Fruit fly (Drosophila melanogaster) whole organism, embryonic: ENCODE results near the gene Polr3E.

Experiments used
- BtbVII ChIP-seq: fragments of 200-800 bp; sonication (Bioruptor generic); optimal IDR thresholded peaks from 3 replicates; lab custom pipeline; 2017; ENCODE audit warnings: missing biosample characterization, mild to moderate bottlenecking, missing genetic modification characterization
- CG11085 ChIP-seq: fragments of 200-800 bp; sonication (Bioruptor generic); IDR thresholded peaks from 2 replicates; pipeline ENCODE4 v1.3.6; 2022; ENCODE audit warnings: missing biosample characterization, missing genetic modification characterization
- CG11247 ChIP-seq: fragments of 200-800 bp; sonication (Bioruptor generic); IDR thresholded peaks from 2 replicates; pipeline ENCODE4 v1.3.6; 2022; ENCODE audit warnings: missing biosample characterization, missing genetic modification characterization
- CG12744 ChIP-seq: fragments of 200-800 bp; sonication (Bioruptor generic); optimal IDR thresholded peaks from 2 replicates; lab custom pipeline; 2016; ENCODE audit warnings: missing biosample characterization, missing genetic modification characterization
- CG13296 ChIP-seq: fragments of 200-800 bp; sonication (Bioruptor generic); optimal IDR thresholded peaks from 3 replicates; lab custom pipeline; 2018; ENCODE audit warnings: missing biosample characterization, mild to moderate bottlenecking, missing genetic modification characterization
- CG13775 ChIP-seq: fragments of 200-800 bp; sonication (Bioruptor generic); optimal IDR thresholded peaks from 3 replicates; lab custom pipeline; 2017; ENCODE audit warnings: missing biosample characterization, mild to moderate bottlenecking, missing genetic modification characterization
- CG14965 ChIP-seq: fragments of 200-800 bp; sonication (Bioruptor generic); optimal IDR thresholded peaks from 2 replicates; lab custom pipeline; 2016; ENCODE audit warnings: missing biosample characterization, missing genetic modification characterization, borderline replicate concordance
- CG15514 ChIP-seq: fragments of 200-800 bp; sonication (Bioruptor generic); optimal IDR thresholded peaks from 3 replicates; lab custom pipeline; 2017; ENCODE audit warnings: missing biosample characterization, missing genetic modification characterization, mild to moderate bottlenecking, moderate library complexity, missing genetic modification reagents
- CG17328 ChIP-seq: fragments of 200-800 bp; sonication (Bioruptor generic); IDR thresholded peaks from 2 replicates; pipeline ENCODE4 v1.3.6; 2022; ENCODE audit warnings: missing biosample characterization, missing genetic modification characterization
- CG17802 ChIP-seq: fragments of 200-800 bp; sonication (Bioruptor generic); optimal IDR thresholded peaks from 2 replicates; lab custom pipeline; 2018; ENCODE audit warnings: missing biosample characterization, mild to moderate bottlenecking, missing genetic modification characterization, moderate library complexity
- CG18011 ChIP-seq: fragments of 200-800 bp; sonication (Bioruptor generic); optimal IDR thresholded peaks from 2 replicates; lab custom pipeline; 2017; ENCODE audit warnings: missing biosample characterization, missing genetic modification characterization, mild to moderate bottlenecking, moderate library complexity, missing genotype
- CG30020 ChIP-seq: fragments of 200-800 bp; optimal IDR thresholded peaks from 2 replicates; lab custom pipeline; 2019; ENCODE audit warnings: missing biosample characterization, mild to moderate bottlenecking, missing genetic modification characterization, moderate library complexity
- CG31365 ChIP-seq: fragments of 200-800 bp; sonication (Bioruptor generic); optimal IDR thresholded peaks from 2 replicates; lab custom pipeline; 2018; ENCODE audit warnings: missing biosample characterization, mild to moderate bottlenecking, missing genetic modification characterization
- CG33213 ChIP-seq: fragments of 200-800 bp; sonication (Bioruptor generic); optimal IDR thresholded peaks from 3 replicates; lab custom pipeline; 2016; ENCODE audit warnings: missing biosample characterization, missing genetic modification characterization
- CG34376 ChIP-seq: fragments of 200-800 bp; sonication (Bioruptor generic); optimal IDR thresholded peaks from 2 replicates; lab custom pipeline; 2018; ENCODE audit warnings: missing biosample characterization, mild to moderate bottlenecking, missing genetic modification characterization
- CG6654 ChIP-seq: fragments of 200-800 bp; sonication (Bioruptor generic); optimal IDR thresholded peaks from 2 replicates; lab custom pipeline; 2017; ENCODE audit warnings: missing biosample characterization, mild to moderate bottlenecking, missing genetic modification characterization
- CG6689 ChIP-seq: fragments of 200-800 bp; sonication (Bioruptor generic); IDR thresholded peaks from 2 replicates; pipeline ENCODE4 v1.3.6; 2022; ENCODE audit warnings: missing biosample characterization, missing genetic modification characterization
- CG9437 ChIP-seq: fragments of 200-800 bp; sonication (Bioruptor generic); optimal IDR thresholded peaks from 2 replicates; lab custom pipeline; 2018; ENCODE audit warnings: missing biosample characterization, mild to moderate bottlenecking, missing genetic modification characterization
- CG9727 ChIP-seq: fragments of 200-800 bp; sonication (Bioruptor generic); optimal IDR thresholded peaks from 3 replicates; lab custom pipeline; 2017; ENCODE audit warnings: missing biosample characterization, mild to moderate bottlenecking, missing genetic modification characterization
- CrebB ChIP-seq: fragments of 200-800 bp; sonication (Bioruptor generic); optimal IDR thresholded peaks from 3 replicates; lab custom pipeline; 2018; ENCODE audit warnings: missing biosample characterization, mild to moderate bottlenecking, missing genetic modification characterization
- Dad ChIP-seq: fragments of 200-800 bp; sonication (Bioruptor generic); optimal IDR thresholded peaks from 3 replicates; lab custom pipeline; 2016; ENCODE audit warnings: missing biosample characterization, missing genetic modification characterization
- Doc2 ChIP-seq: fragments of 200-800 bp; sonication (Bioruptor generic); IDR thresholded peaks from 2 replicates; pipeline ENCODE4 v1.3.6; 2022; ENCODE audit warnings: missing biosample characterization, missing genetic modification characterization
- Eip74EF ChIP-seq, 2 experiments: fragments of 200-800 bp in 1 of 2; fragments of >200 bp in 1 of 2; sonication (Bioruptor generic) in 1 of 2; optimal IDR thresholded peaks; 2 replicates each; lab custom pipeline; 2017 to 2019; ENCODE audit warnings: missing biosample characterization in 2 of 2, missing genetic modification characterization in 2 of 2, mild to moderate bottlenecking in 1 of 2, moderate library complexity in 1 of 2
- HLHmδ ChIP-seq: fragments of 200-800 bp; sonication (Bioruptor generic); optimal IDR thresholded peaks from 2 replicates; lab custom pipeline; 2018; ENCODE audit warnings: missing biosample characterization, mild to moderate bottlenecking, missing genetic modification characterization, moderate library complexity
- Hand ChIP-seq: fragments of 200-800 bp; sonication (Bioruptor generic); optimal IDR thresholded peaks from 2 replicates; lab custom pipeline; 2017; ENCODE audit warnings: mild to moderate bottlenecking, missing biosample characterization, missing genetic modification reagents, missing genetic modification characterization
- Hsf ChIP-seq: fragments of 200-800 bp; sonication (Bioruptor generic); optimal IDR thresholded peaks from 3 replicates; lab custom pipeline; 2016; ENCODE audit warnings: missing biosample characterization, missing genetic modification characterization
- MBD-R2 ChIP-seq: fragments of 200-800 bp; sonication (Bioruptor generic); IDR thresholded peaks from 2 replicates; pipeline ENCODE4 v1.3.6; 2022; ENCODE audit warnings: missing biosample characterization, missing genetic modification characterization
- Nf-YA ChIP-seq: fragments of 200-800 bp; sonication (Bioruptor generic); IDR thresholded peaks from 2 replicates; pipeline ENCODE4 v1.3.6; 2022; ENCODE audit warnings: missing biosample characterization, missing genetic modification characterization
- PHDP ChIP-seq: fragments of 200-800 bp; sonication (Bioruptor generic); optimal IDR thresholded peaks from 3 replicates; lab custom pipeline; 2018; ENCODE audit warnings: missing biosample characterization, mild to moderate bottlenecking, missing genetic modification characterization, moderate library complexity
- Poxn ChIP-seq: fragments of 200-800 bp; sonication (Bioruptor generic); IDR thresholded peaks from 2 replicates; pipeline ENCODE4 v1.3.6; 2022; ENCODE audit warnings: missing biosample characterization, missing genetic modification characterization
- Scr ChIP-seq: fragments of 200-800 bp; sonication (Bioruptor generic); IDR thresholded peaks from 2 replicates; pipeline ENCODE4 v1.3.6; 2022; ENCODE audit warnings: missing biosample characterization, missing genetic modification characterization; ENCODE audit not compliant: partially characterized antibody
- Ssrp ChIP-seq: fragments of 200-800 bp; sonication (Bioruptor generic); optimal IDR thresholded peaks from 2 replicates; lab custom pipeline; 2018; ENCODE audit warnings: missing biosample characterization, mild to moderate bottlenecking, missing genetic modification characterization, moderate library complexity
- Usf ChIP-seq: fragments of 200-800 bp; sonication (Bioruptor generic); optimal IDR thresholded peaks from 2 replicates; lab custom pipeline; 2017; ENCODE audit warnings: missing genotype, missing biosample characterization, missing genetic modification characterization
- ara ChIP-seq: fragments of 200-800 bp; sonication (Bioruptor generic); IDR thresholded peaks from 2 replicates; pipeline ENCODE4 v1.3.6; 2022; ENCODE audit warnings: missing biosample characterization, missing genetic modification characterization
- bigmax ChIP-seq: fragments of 200-800 bp; sonication (Bioruptor generic); optimal IDR thresholded peaks from 2 replicates; lab custom pipeline; 2018; ENCODE audit warnings: missing biosample characterization, mild to moderate bottlenecking, missing genetic modification characterization
- cg ChIP-seq: fragments of 200-800 bp; sonication (Bioruptor generic); optimal IDR thresholded peaks from 3 replicates; lab custom pipeline; 2019; ENCODE audit warnings: missing biosample characterization, mild to moderate bottlenecking, missing genetic modification characterization, moderate library complexity
- danr ChIP-seq: fragments of 200-800 bp; sonication (Bioruptor generic); IDR thresholded peaks from 2 replicates; pipeline ENCODE4 v1.3.6; 2022; ENCODE audit warnings: missing biosample characterization, missing genetic modification characterization
- dmrt11E ChIP-seq: fragments of 200-800 bp; sonication (Bioruptor generic); optimal IDR thresholded peaks from 3 replicates; lab custom pipeline; 2018; ENCODE audit warnings: missing biosample characterization, mild to moderate bottlenecking, missing genetic modification characterization, moderate library complexity
- fd3F ChIP-seq: fragments of 200-800 bp; sonication (Bioruptor generic); optimal IDR thresholded peaks from 2 replicates; lab custom pipeline; 2018; ENCODE audit warnings: missing biosample characterization, mild to moderate bottlenecking, missing genetic modification characterization, moderate library complexity
- her ChIP-seq: fragments of 200-800 bp; sonication (Bioruptor generic); optimal IDR thresholded peaks from 2 replicates; lab custom pipeline; 2016; ENCODE audit warnings: missing biosample characterization, missing genetic modification characterization
- ken ChIP-seq: fragments of 200-800 bp; sonication (Bioruptor generic); IDR thresholded peaks from 3 replicates; pipeline ENCODE4 v1.3.6; 2022; ENCODE audit warnings: missing biosample characterization, missing genetic modification characterization
- lbe ChIP-seq: fragments of 200-800 bp; sonication (Bioruptor generic); optimal IDR thresholded peaks from 2 replicates; lab custom pipeline; 2016; ENCODE audit warnings: missing biosample characterization, mild to moderate bottlenecking, missing genetic modification characterization
- lola ChIP-seq, 3 experiments: fragments of >200 bp in 2 of 3; fragments of 200-800 bp in 1 of 3; sonication (Bioruptor generic) in 1 of 3; optimal IDR thresholded peaks; 2 replicates each; lab custom pipeline; 2017 to 2019; ENCODE audit warnings: missing biosample characterization in 3 of 3, missing genetic modification characterization in 3 of 3, mild to moderate bottlenecking in 1 of 3, moderate library complexity in 1 of 3
- ranshi ChIP-seq: fragments of 200-800 bp; sonication (Bioruptor generic); IDR thresholded peaks from 2 replicates; pipeline ENCODE4 v1.3.6; 2022; ENCODE audit warnings: missing biosample characterization, missing genetic modification characterization
- sisA ChIP-seq: fragments of 200-800 bp; sonication (Bioruptor generic); IDR thresholded peaks from 2 replicates; pipeline ENCODE4 v1.3.6; 2022; ENCODE audit warnings: missing biosample characterization, missing genetic modification characterization
- twi ChIP-seq: fragments of 200-800 bp; optimal IDR thresholded peaks from 2 replicates; lab custom pipeline; 2019; ENCODE audit warnings: missing biosample characterization, mild to moderate bottlenecking, missing genetic modification characterization, moderate library complexity
- tx ChIP-seq: fragments of 200-800 bp; sonication (Bioruptor generic); optimal IDR thresholded peaks from 2 replicates; lab custom pipeline; 2016; ENCODE audit warnings: missing biosample characterization, missing genetic modification characterization
- vvl ChIP-seq: fragments of 200-800 bp; sonication (Bioruptor generic); IDR thresholded peaks from 2 replicates; pipeline ENCODE4 v1.3.6; 2022; ENCODE audit warnings: missing biosample characterization, missing genetic modification characterization
- wor ChIP-seq: fragments of 200-800 bp; sonication (Bioruptor generic); IDR thresholded peaks from 2 replicates; pipeline ENCODE4 v1.3.6; 2022; ENCODE audit warnings: missing biosample characterization, missing genetic modification characterization
- zfh2 ChIP-seq: fragments of 200-800 bp; sonication (Bioruptor generic); optimal IDR thresholded peaks from 2 replicates; lab custom pipeline; 2016; ENCODE audit warnings: missing biosample characterization, missing genetic modification characterization

Gene Polr3E

dm6 chr3L:21036257-21036957, 4.8 kb downstream of the Polr3E start (continued):
- no peak for TF ChIP-seq Nf-YA
- no peak for TF ChIP-seq CG15514 (GFP tag; lab: Kevin White, UChicago)
- no peak for TF ChIP-seq Scr (GFP tag; lab: Robert Waterston, UW)
- TF ChIP-seq fd3F (GFP tag; lab: Kevin White, UChicago): no peak
- no peak for TF ChIP-seq CG17802 (tag; lab: Kevin White, UChicago)
- TF ChIP-seq cg (GFP tag; lab: Kevin White, UChicago): no peak
- TF ChIP-seq wor (GFP tag; lab: Robert Waterston, UW): no peak
- no peak for TF ChIP-seq CG14965
- TF ChIP-seq zfh2 (GFP tag; lab: Kevin White, UChicago): no peak
- no peak for TF ChIP-seq Hsf (GFP tag; lab: Kevin White, UChicago)
- no peak for TF ChIP-seq CG31365 (tag; lab: Kevin White, UChicago)
- TF ChIP-seq CG33213: no peak
- peak; percentile 39 for TF ChIP-seq CG13296
- no peak for TF ChIP-seq CG30020 (tag; lab: Kevin White, UChicago)
- TF ChIP-seq CG13775: no peak
- no peak for TF ChIP-seq danr (GFP tag; lab: Robert Waterston, UW)
- TF ChIP-seq MBD-R2 (GFP tag; lab: Robert Waterston, UW): no peak
- TF ChIP-seq CG11085 (GFP tag; lab: Robert Waterston, UW): no peak
- no peak for TF ChIP-seq CG6654 (GFP tag; lab: Kevin White, UChicago)
- TF ChIP-seq dmrt11E (tag; lab: Kevin White, UChicago): no peak
- no peak for TF ChIP-seq CG9437
- TF ChIP-seq CG11247 (GFP tag; lab: Robert Waterston, UW): no peak
- no peak for TF ChIP-seq Usf (GFP tag; lab: Kevin White, UChicago)
- TF ChIP-seq Hand (GFP tag; lab: Kevin White, UChicago): no peak
- TF ChIP-seq Dad (GFP tag; lab: Kevin White, UChicago): no peak
- TF ChIP-seq lbe: no peak
- TF ChIP-seq Doc2 (GFP tag; lab: Robert Waterston, UW): no peak
- TF ChIP-seq PHDP: no peak
- TF ChIP-seq CG34376 (GFP tag; lab: Kevin White, UChicago): peak; percentile 87
- TF ChIP-seq CrebB: no peak
- TF ChIP-seq Eip74EF (GFP tag; optimal IDR thresholded peaks at IDR 0.05; lab: Kevin White, UChicago): no peak
- no peak for TF ChIP-seq HLHmδ (GFP tag; lab: Kevin White, UChicago)
- no peak for TF ChIP-seq CG18011 (GFP tag; lab: Kevin White, UChicago)
- TF ChIP-seq CG6689 (GFP tag; lab: Robert Waterston, UW): no peak
- no peak for TF ChIP-seq vvl (GFP tag; lab: Robert Waterston, UW)
- TF ChIP-seq her (GFP tag; lab: Kevin White, UChicago): no peak
- no peak for TF ChIP-seq tx (GFP tag; lab: Kevin White, UChicago)
- TF ChIP-seq ara (GFP tag; lab: Robert Waterston, UW): no peak
- TF ChIP-seq twi (tag; lab: Kevin White, UChicago): no peak
- no peak for TF ChIP-seq Poxn
- no peak for TF ChIP-seq CG9727 (GFP tag; lab: Kevin White, UChicago)
- no peak for TF ChIP-seq ken (GFP tag; lab: Robert Waterston, UW)
- no peak for TF ChIP-seq CG12744 (GFP tag; lab: Kevin White, UChicago)
- TF ChIP-seq sisA (GFP tag; lab: Robert Waterston, UW): no peak
- TF ChIP-seq lola (GFP tag; optimal IDR thresholded peaks at IDR 0.05; lab: Kevin White, UChicago): no peak
- TF ChIP-seq bigmax (GFP tag; lab: Kevin White, UChicago): peak; percentile 67
- TF ChIP-seq Ssrp (tag; lab: Kevin White, UChicago): no peak
- TF ChIP-seq ranshi (GFP tag; lab: Robert Waterston, UW): no peak
- TF ChIP-seq BtbVII (GFP tag; lab: Kevin White, UChicago): peak; percentile 7
- TF ChIP-seq CG17328 (GFP tag; lab: Robert Waterston, UW): no peak
